Worm (Caenorhabditis elegans) whole organism, mixed stage, embryonic: ENCODE data around the gene pbo-1.

Experiments used
- ces-1 ChIP-seq: fragments of 150-350 bp; optimal IDR thresholded peaks from 2 replicates; lab custom pipeline; 2014; ENCODE audit warnings: missing biosample characterization, missing genetic modification reagents, missing genetic modification characterization
- elt-3 ChIP-seq: fragments of 150-350 bp; optimal IDR thresholded peaks from 2 replicates; lab custom pipeline; 2014; ENCODE audit warnings: missing biosample characterization, missing genetic modification characterization
- ham-2 ChIP-seq: fragments of 200-800 bp; sonication (Bioruptor generic); optimal IDR thresholded peaks from 2 replicates; lab custom pipeline; 2018; ENCODE audit warnings: mild to moderate bottlenecking, missing genetic modification characterization, missing compliant biosample characterization
- hlh-1 ChIP-seq: fragments of 150-350 bp; optimal IDR thresholded peaks from 2 replicates; lab custom pipeline; 2014; ENCODE audit warnings: missing biosample characterization, missing genetic modification reagents, missing genetic modification characterization
- mep-1 ChIP-seq: fragments of 150-350 bp; optimal IDR thresholded peaks from 2 replicates; lab custom pipeline; 2017; ENCODE audit warnings: missing biosample characterization, missing genetic modification reagents, missing genetic modification characterization, inconsistent platforms
- nhr-237 ChIP-seq: fragments of 150-350 bp; optimal IDR thresholded peaks from 2 replicates; lab custom pipeline; 2014; ENCODE audit warnings: missing biosample characterization, missing genetic modification characterization
- nhr-76 ChIP-seq: sonication (generic microtip); optimal IDR thresholded peaks from 2 replicates; lab custom pipeline; 2017; ENCODE audit warnings: missing biosample characterization, missing genetic modification characterization
- pha-4 ChIP-seq: fragments of 150-350 bp; optimal IDR thresholded peaks from 2 replicates; lab custom pipeline; 2018; ENCODE audit warnings: missing biosample characterization, missing genetic modification reagents, missing genetic modification characterization
- tbx-8 ChIP-seq: fragments of 200-800 bp; sonication (Bioruptor generic); optimal IDR thresholded peaks from 2 replicates; lab custom pipeline; 2018; ENCODE audit warnings: mild to moderate bottlenecking, missing genetic modification characterization, moderate library complexity, missing compliant biosample characterization
- unc-39 ChIP-seq: fragments of 150-350 bp; optimal IDR thresholded peaks from 2 replicates; lab custom pipeline; 2014; ENCODE audit warnings: missing biosample characterization, missing genetic modification characterization
- unc-62 ChIP-seq: fragments of 150-350 bp; optimal IDR thresholded peaks from 2 replicates; lab custom pipeline; 2014; ENCODE audit warnings: missing biosample characterization, missing genetic modification reagents, missing genetic modification characterization
- ztf-11 ChIP-seq: fragments of 150-350 bp; optimal IDR thresholded peaks from 2 replicates; lab custom pipeline; 2014; ENCODE audit warnings: missing biosample characterization, missing genetic modification characterization

ce11 chrIII:2686663-2687062 lies 400 bp upstream of the pbo-1 start:
- no peak for TF ChIP-seq nhr-76 (tag; lab: Kevin White, UChicago)
- no peak for TF ChIP-seq ztf-11 (tag; lab: Kevin White, UChicago)
- no peak for TF ChIP-seq tbx-8 (GFP tag; lab: Kevin White, UChicago)
- peak; percentile 47 for TF ChIP-seq ces-1 (GFP tag; lab: Kevin White, UChicago)
- no peak for TF ChIP-seq unc-62 (GFP tag; lab: Kevin White, UChicago)
- no peak for TF ChIP-seq elt-3
- no peak for TF ChIP-seq pha-4 (tag; lab: Kevin White, UChicago)
- no peak for TF ChIP-seq nhr-237 (tag; lab: Kevin White, UChicago)
- TF ChIP-seq ham-2 (GFP tag; lab: Kevin White, UChicago) = no peak
- TF ChIP-seq mep-1 (tag; lab: Kevin White, UChicago) = no peak
- no peak for TF ChIP-seq unc-39 (tag; lab: Kevin White, UChicago)
- no peak for TF ChIP-seq hlh-1
